Worm (Caenorhabditis elegans): ENCODE measurements around the gene srxa-18.

The srxa-18 gene

DNA sequence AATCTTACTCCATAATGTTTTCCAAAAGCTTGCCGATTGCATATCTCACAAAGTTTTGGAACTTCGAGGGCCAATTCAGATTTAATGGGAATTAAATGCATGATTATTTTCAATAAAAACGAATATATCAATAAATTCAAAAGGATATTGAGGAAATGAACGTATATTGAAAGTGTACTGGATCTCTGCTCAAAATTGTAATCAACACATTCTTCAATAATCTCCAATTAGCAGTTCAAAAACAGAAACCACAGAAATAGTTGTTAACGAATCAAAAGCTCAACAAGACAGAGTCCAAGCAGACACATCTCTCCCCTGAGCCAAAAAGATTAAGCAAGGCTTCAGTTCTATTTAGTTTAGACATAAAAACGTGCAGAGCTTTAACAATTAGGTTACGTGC is 50.3 kb downstream of the srxa-18 start, which contains the start of gene nhr-192:
Gene nhr-192, minus strand, starts transcription at position 101 of the 400 bp plus-strand sequence.
- TF ChIP-seq unc-62 (GFP tag; optimal IDR thresholded peaks at IDR 0.05), result no peak
- no peak for TF ChIP-seq sma-3 (GFP tag; optimal IDR thresholded peaks at IDR 0.05)
- no peak for TF ChIP-seq nhr-6 (tag; optimal IDR thresholded peaks at IDR 0.05)
- TF ChIP-seq nhr-25 (tag; optimal IDR thresholded peaks at IDR 0.05), result no peak
- TF ChIP-seq elt-1 (tag; optimal IDR thresholded peaks at IDR 0.05), result no peak
- no peak for TF ChIP-seq fos-1 (tag; optimal IDR thresholded peaks at IDR 0.05)

All from whole organism, L2 larva.